Worm (Caenorhabditis elegans) whole organism, L3 larva: Measurements from ENCODE around the gene grd-6.

Experiments
- elt-1 ChIP-seq: fragments of 150-350 bp; optimal IDR thresholded peaks from 2 replicates; lab custom pipeline; 2014; ENCODE audit warnings: missing biosample characterization, missing genetic modification characterization
- elt-2 ChIP-seq: sonication (generic microtip); optimal IDR thresholded peaks from 2 replicates; lab custom pipeline; 2016; ENCODE audit warnings: missing genetic modification reagents, mild to moderate bottlenecking, missing genetic modification characterization, missing compliant biosample characterization
- jun-1 ChIP-seq: fragments of 150-350 bp; optimal IDR thresholded peaks from 2 replicates; lab custom pipeline; 2014; ENCODE audit warnings: missing biosample characterization, missing genetic modification reagents, missing genetic modification characterization
- lin-15B ChIP-seq: fragments of 150-350 bp; optimal IDR thresholded peaks from 2 replicates; lab custom pipeline; 2014; ENCODE audit warnings: missing biosample characterization, missing genetic modification characterization
- nhr-12 ChIP-seq: fragments of 150-350 bp; optimal IDR thresholded peaks from 2 replicates; lab custom pipeline; 2014; ENCODE audit warnings: missing biosample characterization, missing genetic modification characterization
- unc-39 ChIP-seq: sonication (generic microtip); optimal IDR thresholded peaks from 4 replicates; lab custom pipeline; 2017; ENCODE audit warnings: missing biosample characterization, missing genetic modification characterization

ce11 chrV:9272624-9273023 lies 51.0 kb downstream of the grd-6 start:
- TF ChIP-seq elt-1 (tag; lab: Kevin White, UChicago) (no peak), unc-39 (tag; lab: Kevin White, UChicago) (no peak), elt-2 (no peak), lin-15B (tag; lab: Kevin White, UChicago) (no peak), nhr-12 (no peak), jun-1 (tag; lab: Kevin White, UChicago) (no peak)
